Fruit fly (Drosophila melanogaster): ENCODE results near the gene wds.

DNA sequence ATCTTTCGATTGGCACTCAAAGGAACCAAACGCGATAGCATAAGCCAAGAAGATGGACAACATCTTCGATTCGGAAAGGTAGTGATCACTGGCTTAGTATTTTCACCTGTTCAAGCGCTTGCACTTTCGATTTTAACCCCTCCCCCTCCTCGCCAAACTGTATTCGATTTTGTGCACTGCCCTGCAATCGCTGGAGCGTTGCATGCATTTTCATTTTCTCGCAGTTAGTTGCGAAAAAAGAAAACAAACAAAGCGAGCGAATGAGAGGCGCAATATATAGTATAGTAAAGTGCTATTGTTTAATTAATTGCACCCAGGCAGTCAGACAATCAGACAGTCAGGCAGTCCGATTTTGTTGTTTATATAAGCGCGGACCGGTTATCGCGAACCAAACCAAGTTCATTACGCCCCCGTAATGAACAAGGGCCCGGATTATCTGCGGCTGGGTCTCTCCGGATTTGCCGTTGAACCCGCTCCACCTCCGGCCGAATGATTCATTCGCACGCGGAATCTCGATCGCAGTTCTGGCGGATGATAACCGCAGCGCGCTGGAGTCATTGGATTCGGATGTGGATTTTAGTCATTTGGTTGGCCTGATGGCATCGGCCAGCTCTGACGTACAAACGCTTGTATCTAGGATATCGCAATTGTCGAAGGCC, 7.4 kb downstream of the wds start:
- TF ChIP-seq Gug (GFP tag; IDR thresholded peaks at IDR 0.05) = no peak
- TF ChIP-seq CG9139 (GFP tag; optimal IDR thresholded peaks at IDR 0.05) = no peak
- no peak for TF ChIP-seq salr (GFP tag; optimal IDR thresholded peaks at IDR 0.05)
- TF ChIP-seq CG8319 (GFP tag; optimal IDR thresholded peaks at IDR 0.05) = no peak
- no peak for TF ChIP-seq CG8119 (GFP tag; IDR thresholded peaks at IDR 0.05)
- no peak for TF ChIP-seq esn (GFP tag; optimal IDR thresholded peaks at IDR 0.05)
- TF ChIP-seq Lpt (GFP tag; optimal IDR thresholded peaks at IDR 0.05) = no peak
- no peak for TF ChIP-seq fd85E (GFP tag; optimal IDR thresholded peaks at IDR 0.05)
- TF ChIP-seq ss (GFP tag; optimal IDR thresholded peaks at IDR 0.05) = no peak
- no peak for TF ChIP-seq CG6792 (GFP tag; optimal IDR thresholded peaks at IDR 0.05)
- TF ChIP-seq Hr39 (GFP tag; optimal IDR thresholded peaks at IDR 0.05) = no peak
- TF ChIP-seq Met (GFP tag; optimal IDR thresholded peaks at IDR 0.05) = no peak

Data from whole organism, prepupa.